Fruit fly (Drosophila melanogaster) whole organism, embryonic: ENCODE data around the gene CG2540.
A peak's percentile ranks its signal among the peaks of the same experiment; 100 is the strongest.

Experiments
- Atf6 ChIP-seq: fragments of 200-800 bp; sonication (Bioruptor generic); IDR thresholded peaks from 2 replicates; pipeline ENCODE4 v1.3.6; 2022; ENCODE audit warnings: missing biosample characterization, missing genetic modification characterization
- Blimp-1 ChIP-seq: fragments of 200-800 bp; sonication (Bioruptor generic); optimal IDR thresholded peaks from 3 replicates; lab custom pipeline; 2018; ENCODE audit warnings: missing biosample characterization, missing genetic modification characterization, mild to moderate bottlenecking, moderate library complexity, missing genetic modification reagents
- CG10209 ChIP-seq: fragments of 200-800 bp; sonication (Bioruptor generic); optimal IDR thresholded peaks from 3 replicates; lab custom pipeline; 2017; ENCODE audit warnings: missing biosample characterization, mild to moderate bottlenecking, missing genetic modification characterization, missing genetic modification reagents
- CG14965 ChIP-seq: fragments of 200-800 bp; sonication (Bioruptor generic); optimal IDR thresholded peaks from 2 replicates; lab custom pipeline; 2016; ENCODE audit warnings: missing biosample characterization, missing genetic modification characterization, borderline replicate concordance
- CG15479 ChIP-seq: fragments of 200-800 bp; sonication (Bioruptor generic); optimal IDR thresholded peaks from 3 replicates; lab custom pipeline; 2019; ENCODE audit warnings: missing biosample characterization, mild to moderate bottlenecking, missing genetic modification characterization, moderate library complexity
- CG17186 ChIP-seq: fragments of 200-800 bp; sonication (Bioruptor generic); optimal IDR thresholded peaks from 3 replicates; lab custom pipeline; 2017; ENCODE audit warnings: missing biosample characterization, missing genetic modification reagents, missing genetic modification characterization
- CG18011 ChIP-seq: fragments of 200-800 bp; sonication (Bioruptor generic); optimal IDR thresholded peaks from 2 replicates; lab custom pipeline; 2017; ENCODE audit warnings: missing biosample characterization, missing genetic modification characterization, mild to moderate bottlenecking, moderate library complexity, missing genotype
- CG2875 ChIP-seq: fragments of 200-800 bp; sonication (Bioruptor generic); optimal IDR thresholded peaks from 2 replicates; lab custom pipeline; 2017; ENCODE audit warnings: missing biosample characterization, mild to moderate bottlenecking, missing genetic modification characterization, missing genetic modification reagents
- CG3407 ChIP-seq: fragments of 200-800 bp; sonication (Bioruptor generic); optimal IDR thresholded peaks from 2 replicates; lab custom pipeline; 2018; ENCODE audit warnings: missing biosample characterization, mild to moderate bottlenecking, missing genetic modification characterization
- CG34224 ChIP-seq: fragments of 200-800 bp; sonication (Bioruptor generic); IDR thresholded peaks from 3 replicates; pipeline ENCODE4 v1.3.6; 2022; ENCODE audit warnings: missing biosample characterization, missing genetic modification characterization; ENCODE audit not compliant: partially characterized antibody
- CG3726 ChIP-seq: fragments of 200-800 bp; sonication (Bioruptor generic); IDR thresholded peaks from 3 replicates; pipeline ENCODE4, ENCODE4 v1.3.6; 2022; ENCODE audit warnings: missing biosample characterization, missing genetic modification characterization
- CG5953 ChIP-seq: fragments of 200-800 bp; sonication (Bioruptor generic); IDR thresholded peaks from 2 replicates; pipeline ENCODE4 v1.3.6; 2022; ENCODE audit warnings: missing biosample characterization, missing genetic modification characterization
- CG9932 ChIP-seq: fragments of 200-800 bp; sonication (Bioruptor generic); IDR thresholded peaks from 2 replicates; pipeline ENCODE4 v1.3.6; 2022; ENCODE audit warnings: missing biosample characterization, missing genetic modification characterization
- Doc3 ChIP-seq: fragments of 200-800 bp; sonication (Bioruptor generic); IDR thresholded peaks from 3 replicates; pipeline ENCODE4 v1.3.6; 2022; ENCODE audit warnings: missing biosample characterization, missing genetic modification characterization; ENCODE audit not compliant: partially characterized antibody
- HLH4C ChIP-seq: fragments of 200-800 bp; sonication (Bioruptor generic); IDR thresholded peaks from 3 replicates; pipeline ENCODE4 v1.3.6; 2022; ENCODE audit warnings: missing biosample characterization, missing genetic modification characterization; ENCODE audit not compliant: partially characterized antibody
- HLH54F ChIP-seq: fragments of 200-800 bp; sonication (Bioruptor generic); optimal IDR thresholded peaks from 3 replicates; lab custom pipeline; 2016; ENCODE audit warnings: missing biosample characterization, missing genetic modification characterization
- Hand ChIP-seq: fragments of 200-800 bp; sonication (Bioruptor generic); optimal IDR thresholded peaks from 2 replicates; lab custom pipeline; 2017; ENCODE audit warnings: mild to moderate bottlenecking, missing biosample characterization, missing genetic modification reagents, missing genetic modification characterization
- Hey ChIP-seq: fragments of 200-800 bp; sonication (Bioruptor generic); optimal IDR thresholded peaks from 3 replicates; lab custom pipeline; 2018; ENCODE audit warnings: missing biosample characterization, mild to moderate bottlenecking, missing genetic modification characterization
- Hr39 ChIP-seq: fragments of >200 bp; optimal IDR thresholded peaks from 2 replicates; lab custom pipeline; 2017
- MESR4 ChIP-seq: fragments of 200-800 bp; sonication (Bioruptor generic); optimal IDR thresholded peaks from 2 replicates; lab custom pipeline; 2018; ENCODE audit warnings: missing biosample characterization, mild to moderate bottlenecking, missing genetic modification characterization, moderate library complexity
- MTF-1 ChIP-seq: fragments of 200-800 bp; sonication (Bioruptor generic); optimal IDR thresholded peaks from 2 replicates; lab custom pipeline; 2018; ENCODE audit warnings: missing biosample characterization, mild to moderate bottlenecking, missing genetic modification characterization, borderline replicate concordance
- Mad ChIP-seq: fragments of 200-800 bp; sonication (Bioruptor generic); optimal IDR thresholded peaks from 2 replicates; lab custom pipeline; 2016; ENCODE audit warnings: missing biosample characterization, missing genetic modification characterization
- Max ChIP-seq: fragments of 200-800 bp; sonication (Bioruptor generic); optimal IDR thresholded peaks from 2 replicates; lab custom pipeline; 2016; ENCODE audit warnings: missing biosample characterization, mild to moderate bottlenecking, missing genetic modification characterization
- Meics ChIP-seq: fragments of 200-800 bp; sonication (Bioruptor generic); optimal IDR thresholded peaks from 2 replicates; lab custom pipeline; 2017; ENCODE audit warnings: missing biosample characterization, mild to moderate bottlenecking, missing genetic modification characterization
- Opbp ChIP-seq: fragments of 200-800 bp; sonication (Bioruptor generic); IDR thresholded peaks from 3 replicates; pipeline ENCODE4 v1.3.6; 2022; ENCODE audit warnings: missing biosample characterization, missing genetic modification characterization; ENCODE audit not compliant: partially characterized antibody
- Pdp1 ChIP-seq, 2 experiments: fragments of 200-800 bp; sonication (Bioruptor generic); optimal IDR thresholded peaks; 3 replicates each; lab custom pipeline; 2016; ENCODE audit warnings: missing biosample characterization in 2 of 2, missing genetic modification characterization in 2 of 2, mild to moderate bottlenecking in 1 of 2, moderate library complexity in 1 of 2
- Xrp1 ChIP-seq: fragments of 200-800 bp; sonication (Bioruptor generic); IDR thresholded peaks from 2 replicates; pipeline ENCODE4 v1.3.6; 2022; ENCODE audit warnings: missing biosample characterization, missing genetic modification characterization
- ac ChIP-seq: fragments of 200-800 bp; sonication (Bioruptor generic); optimal IDR thresholded peaks from 3 replicates; lab custom pipeline; 2017; ENCODE audit warnings: missing biosample characterization, mild to moderate bottlenecking, missing genetic modification characterization
- amos ChIP-seq: fragments of 200-800 bp; sonication (Bioruptor generic); IDR thresholded peaks from 2 replicates; pipeline ENCODE4 v1.3.6; 2022; ENCODE audit warnings: missing biosample characterization, missing genetic modification characterization; ENCODE audit not compliant: partially characterized antibody
- ash1 ChIP-seq: fragments of 200-800 bp; sonication (Bioruptor generic); optimal IDR thresholded peaks from 2 replicates; lab custom pipeline; 2018; ENCODE audit warnings: missing biosample characterization, mild to moderate bottlenecking, missing genetic modification characterization
- bbx ChIP-seq: fragments of 200-800 bp; sonication (Bioruptor generic); IDR thresholded peaks from 2 replicates; pipeline ENCODE4 v1.3.6; 2022; ENCODE audit warnings: missing biosample characterization, missing genetic modification characterization; ENCODE audit not compliant: partially characterized antibody
- bsh ChIP-seq, 2 experiments: fragments of 200-800 bp; sonication (Bioruptor generic); optimal IDR thresholded peaks; 2 replicates each; lab custom pipeline; 2017 to 2018; ENCODE audit warnings: mild to moderate bottlenecking in 2 of 2, missing biosample characterization in 2 of 2, missing genetic modification characterization in 2 of 2, moderate library complexity in 1 of 2
- cad ChIP-seq: fragments of >200 bp; optimal IDR thresholded peaks from 2 replicates; lab custom pipeline; 2017; ENCODE audit warnings: missing biosample characterization, missing genetic modification characterization
- cas ChIP-seq: fragments of 200-800 bp; sonication (Bioruptor generic); IDR thresholded peaks from 2 replicates; pipeline ENCODE4 v1.3.6; 2022; ENCODE audit warnings: missing biosample characterization, missing genetic modification characterization
- chn ChIP-seq: fragments of 200-800 bp; sonication (Bioruptor generic); optimal IDR thresholded peaks from 2 replicates; lab custom pipeline; 2016; ENCODE audit warnings: missing biosample characterization, missing genetic modification characterization
- dan ChIP-seq: fragments of 200-800 bp; sonication (Bioruptor generic); IDR thresholded peaks from 2 replicates; pipeline ENCODE4 v1.3.6; 2022; ENCODE audit warnings: missing biosample characterization, missing genetic modification characterization
- gcm2 ChIP-seq: fragments of 200-800 bp; sonication (Bioruptor generic); optimal IDR thresholded peaks from 2 replicates; lab custom pipeline; 2016; ENCODE audit warnings: missing biosample characterization, missing genetic modification characterization
- gfzf ChIP-seq: fragments of 200-800 bp; sonication (Bioruptor generic); optimal IDR thresholded peaks from 2 replicates; lab custom pipeline; 2016; ENCODE audit warnings: missing biosample characterization, mild to moderate bottlenecking, missing genetic modification characterization, moderate library complexity
- gsb-n ChIP-seq: fragments of 200-800 bp; sonication (Bioruptor generic); optimal IDR thresholded peaks from 3 replicates; lab custom pipeline; 2018; ENCODE audit warnings: missing biosample characterization, mild to moderate bottlenecking, missing genetic modification characterization
- ind ChIP-seq: fragments of 200-800 bp; sonication (Bioruptor generic); optimal IDR thresholded peaks from 3 replicates; lab custom pipeline; 2016; ENCODE audit warnings: missing biosample characterization, missing genetic modification characterization
- lab ChIP-seq: fragments of 200-800 bp; sonication (Bioruptor generic); optimal IDR thresholded peaks from 3 replicates; lab custom pipeline; 2017; ENCODE audit warnings: missing biosample characterization, missing genetic modification characterization, mild to moderate bottlenecking, moderate library complexity, missing genetic modification reagents
- lola ChIP-seq, 3 experiments: fragments of >200 bp in 2 of 3; fragments of 200-800 bp in 1 of 3; sonication (Bioruptor generic) in 1 of 3; optimal IDR thresholded peaks; 2 replicates each; lab custom pipeline; 2017 to 2019; ENCODE audit warnings: missing biosample characterization in 3 of 3, missing genetic modification characterization in 3 of 3, mild to moderate bottlenecking in 1 of 3, moderate library complexity in 1 of 3
- maf-S ChIP-seq: fragments of 200-800 bp; sonication (Bioruptor generic); optimal IDR thresholded peaks from 2 replicates; lab custom pipeline; 2016; ENCODE audit warnings: missing biosample characterization, missing genetic modification characterization
- mam ChIP-seq: fragments of 200-800 bp; sonication (Bioruptor generic); optimal IDR thresholded peaks from 3 replicates; lab custom pipeline; 2016; ENCODE audit warnings: missing biosample characterization, missing genetic modification characterization
- otp ChIP-seq: fragments of 200-800 bp; sonication (Bioruptor generic); IDR thresholded peaks from 3 replicates; pipeline ENCODE4, ENCODE4 v1.3.6; 2022; ENCODE audit warnings: missing biosample characterization, missing genetic modification characterization
- ro ChIP-seq: fragments of 200-800 bp; sonication (Bioruptor generic); IDR thresholded peaks from 2 replicates; pipeline ENCODE4 v1.3.6; 2022; ENCODE audit warnings: missing biosample characterization, missing genetic modification characterization
- salm ChIP-seq: fragments of 200-800 bp; sonication (Bioruptor generic); optimal IDR thresholded peaks from 2 replicates; lab custom pipeline; 2018; ENCODE audit warnings: missing biosample characterization, mild to moderate bottlenecking, missing genetic modification characterization
- slp2 ChIP-seq: fragments of 200-800 bp; sonication (Bioruptor generic); optimal IDR thresholded peaks from 2 replicates; lab custom pipeline; 2016; ENCODE audit warnings: missing biosample characterization, missing genetic modification characterization
- tna ChIP-seq: fragments of 200-800 bp; sonication (Bioruptor generic); IDR thresholded peaks from 2 replicates; pipeline ENCODE4 v1.3.6; 2022; ENCODE audit warnings: missing biosample characterization, missing genetic modification characterization; ENCODE audit not compliant: partially characterized antibody

The CG2540 gene

dm6 chrX:12653574-12653973 lies 23.9 kb downstream of the CG2540 start, which contains the start of gene CkIalpha (continued):
- TF ChIP-seq MTF-1 (no peak), CG15479 (GFP tag; lab: Kevin White, UChicago) (no peak), lab (peak; percentile 58), CG10209 (GFP tag; lab: Kevin White, UChicago) (peak; percentile 8), Opbp (GFP tag; lab: Robert Waterston, UW) (peak; percentile 98), Blimp-1 (GFP tag; lab: Kevin White, UChicago) (no peak), dan (GFP tag; lab: Robert Waterston, UW) (no peak), CG5953 (no peak), Atf6 (0 out of 2 replicates have a peak, but pooled peaks have one; percentile 33), gfzf (GFP tag; lab: Kevin White, UChicago) (peak; percentile 40), HLH54F (GFP tag; lab: Kevin White, UChicago) (peak; percentile 72), chn (GFP tag; lab: Kevin White, UChicago) (peak; percentile 50), Mad (GFP tag; lab: Kevin White, UChicago) (peak; percentile 57), otp (GFP tag; lab: Robert Waterston, UW) (0 out of 3 replicates have a peak, but pooled peaks have one; percentile 38), cad (no peak), slp2 (GFP tag; lab: Kevin White, UChicago) (no peak), ro (GFP tag; lab: Robert Waterston, UW) (no peak), CG9932 (GFP tag; lab: Robert Waterston, UW) (peak; percentile 92), mam (peak; percentile 80), CG14965 (GFP tag; lab: Kevin White, UChicago) (no peak), salm (no peak), amos (GFP tag; lab: Robert Waterston, UW) (peak; percentile 99), CG17186 (peak; percentile 88), cas (GFP tag; lab: Robert Waterston, UW) (peak; percentile 44; the same call in 1 of the 2 replicates), CG34224 (GFP tag; lab: Robert Waterston, UW) (peak; percentile 99), gcm2 (GFP tag; lab: Kevin White, UChicago) (peak; percentile 51), bsh (GFP tag; optimal IDR thresholded peaks at IDR 0.05; lab: Kevin White, UChicago) (peak in 1 of 2 experiments; percentile 6), CG2875 (GFP tag; lab: Kevin White, UChicago) (no peak), CG3407 (GFP tag; lab: Kevin White, UChicago) (no peak), gsb-n (tag; lab: Kevin White, UChicago) (no peak), CG3726 (GFP tag; lab: Robert Waterston, UW) (no peak), Doc3 (GFP tag; lab: Robert Waterston, UW) (peak; percentile 93), tna (GFP tag; lab: Robert Waterston, UW) (peak; percentile 96), Hand (no peak), HLH4C (GFP tag; lab: Robert Waterston, UW) (peak; percentile 98), bbx (GFP tag; lab: Robert Waterston, UW) (peak; percentile 99), Hr39 (no peak), lola (GFP tag; optimal IDR thresholded peaks at IDR 0.05; lab: Kevin White, UChicago) (no peak), Meics (GFP tag; lab: Kevin White, UChicago) (peak; percentile 0), ind (GFP tag; lab: Kevin White, UChicago) (peak; percentile 60), ash1 (GFP tag; lab: Kevin White, UChicago) (peak; percentile 34), maf-S (GFP tag; lab: Kevin White, UChicago) (peak; percentile 43), CG18011 (peak; percentile 6), MESR4 (peak; percentile 52), Max (GFP tag; lab: Kevin White, UChicago) (peak; percentile 26), Pdp1 (GFP tag; optimal IDR thresholded peaks at IDR 0.05; lab: Kevin White, UChicago) (peak; percentile 56 to 67), Hey (tag; lab: Kevin White, UChicago) (no peak), Xrp1 (GFP tag; lab: Robert Waterston, UW) (peak; percentile 49), ac (GFP tag; lab: Kevin White, UChicago) (no peak)
